Worm (Caenorhabditis elegans): ENCODE results near the gene chmp-7.

- no peak for TF ChIP-seq sox-4 (tag; optimal IDR thresholded peaks at IDR 0.05)
- TF ChIP-seq ztf-16 (tag; optimal IDR thresholded peaks at IDR 0.05): no peak
- no peak for TF ChIP-seq pag-3 (tag; optimal IDR thresholded peaks at IDR 0.05; ENCODE audit: borderline replicate concordance)
- TF ChIP-seq fkh-10 (GFP tag; optimal IDR thresholded peaks at IDR 0.05): no peak
- TF ChIP-seq unc-86 (tag; optimal IDR thresholded peaks at IDR 0.05): no peak
- TF ChIP-seq odd-2 (tag; optimal IDR thresholded peaks at IDR 0.05): no peak
- no peak for TF ChIP-seq pax-1 (tag; optimal IDR thresholded peaks at IDR 0.05)
- TF ChIP-seq ceh-45 (GFP tag; IDR thresholded peaks at IDR 0.05): no peak
- TF ChIP-seq unc-42 (tag; optimal IDR thresholded peaks at IDR 0.05): no peak
- TF ChIP-seq lim-6 (tag; optimal IDR thresholded peaks at IDR 0.05): no peak
- TF ChIP-seq elt-4 (tag; optimal IDR thresholded peaks at IDR 0.05): no peak
These were observed 13.5 kb upstream of the chmp-7 start, which contains the start of gene F37B12.3 for ce11 chrII:9041306-9041705.

All from whole organism, late embryonic.